Fruit fly (Drosophila melanogaster) whole organism, embryonic: Measurements from ENCODE around the gene chic.

Source experiments
- CG11560 ChIP-seq: fragments of 200-800 bp; sonication (Bioruptor generic); IDR thresholded peaks from 3 replicates; pipeline ENCODE4 v1.3.6; 2022; ENCODE audit warnings: missing biosample characterization, missing genetic modification characterization
- CG12391 ChIP-seq: fragments of 200-800 bp; sonication (Bioruptor generic); optimal IDR thresholded peaks from 3 replicates; lab custom pipeline; 2018; ENCODE audit warnings: missing biosample characterization, mild to moderate bottlenecking, missing genetic modification characterization, moderate library complexity
- CG12769 ChIP-seq: fragments of 200-800 bp; sonication (Bioruptor generic); optimal IDR thresholded peaks from 2 replicates; lab custom pipeline; 2019; ENCODE audit warnings: missing biosample characterization, mild to moderate bottlenecking, missing genetic modification characterization, moderate library complexity
- CG15269 ChIP-seq: fragments of 200-800 bp; sonication (Bioruptor generic); optimal IDR thresholded peaks from 2 replicates; lab custom pipeline; 2018; ENCODE audit warnings: missing biosample characterization, mild to moderate bottlenecking, missing genetic modification characterization, moderate library complexity
- CG15601 ChIP-seq: fragments of 200-800 bp; sonication (Bioruptor generic); optimal IDR thresholded peaks from 3 replicates; lab custom pipeline; 2019; ENCODE audit warnings: missing biosample characterization, mild to moderate bottlenecking, missing genetic modification characterization, moderate library complexity
- CG15696 ChIP-seq: fragments of 200-800 bp; sonication (Bioruptor generic); optimal IDR thresholded peaks from 2 replicates; lab custom pipeline; 2019; ENCODE audit warnings: missing biosample characterization, mild to moderate bottlenecking, missing genetic modification characterization, moderate library complexity
- CG1832 ChIP-seq: fragments of 200-800 bp; sonication (Bioruptor generic); optimal IDR thresholded peaks from 2 replicates; lab custom pipeline; 2017; ENCODE audit warnings: missing biosample characterization, mild to moderate bottlenecking, missing genetic modification characterization, inconsistent platforms
- CG2129 ChIP-seq: fragments of 200-800 bp; sonication (Bioruptor generic); IDR thresholded peaks from 2 replicates; pipeline ENCODE4 v1.3.6; 2022; ENCODE audit warnings: missing biosample characterization, missing genetic modification characterization; ENCODE audit not compliant: partially characterized antibody
- CG2199 ChIP-seq: fragments of 200-800 bp; sonication (Bioruptor generic); IDR thresholded peaks from 3 replicates; pipeline ENCODE4 v1.3.6; 2022; ENCODE audit warnings: missing biosample characterization, missing genetic modification characterization
- CG34376 ChIP-seq: fragments of 200-800 bp; sonication (Bioruptor generic); optimal IDR thresholded peaks from 2 replicates; lab custom pipeline; 2018; ENCODE audit warnings: missing biosample characterization, mild to moderate bottlenecking, missing genetic modification characterization
- CG3726 ChIP-seq: fragments of 200-800 bp; sonication (Bioruptor generic); IDR thresholded peaks from 3 replicates; pipeline ENCODE4, ENCODE4 v1.3.6; 2022; ENCODE audit warnings: missing biosample characterization, missing genetic modification characterization
- CG6791 ChIP-seq: fragments of 200-800 bp; sonication (Bioruptor generic); IDR thresholded peaks from 3 replicates; pipeline ENCODE4 v1.3.6; 2022; ENCODE audit warnings: missing biosample characterization, missing genetic modification characterization; ENCODE audit not compliant: partially characterized antibody
- CG8290 ChIP-seq, 3 experiments: fragments of 200-800 bp; sonication (Bioruptor generic); optimal IDR thresholded peaks; 2 replicates each; lab custom pipeline; 2016 to 2019; ENCODE audit warnings: missing biosample characterization in 3 of 3, missing genetic modification characterization in 3 of 3, mild to moderate bottlenecking in 2 of 3, moderate library complexity in 1 of 3
- Dbx ChIP-seq: fragments of 200-800 bp; sonication (Bioruptor generic); IDR thresholded peaks from 3 replicates; pipeline ENCODE4 v1.3.6; 2022; ENCODE audit warnings: missing biosample characterization, missing genetic modification characterization
- ERR ChIP-seq: fragments of 200-800 bp; sonication (Bioruptor generic); optimal IDR thresholded peaks from 2 replicates; lab custom pipeline; 2016; ENCODE audit warnings: missing biosample characterization, missing genetic modification characterization
- Eip74EF ChIP-seq, 2 experiments: fragments of 200-800 bp in 1 of 2; fragments of >200 bp in 1 of 2; sonication (Bioruptor generic) in 1 of 2; optimal IDR thresholded peaks; 2 replicates each; lab custom pipeline; 2017 to 2019; ENCODE audit warnings: missing biosample characterization in 2 of 2, missing genetic modification characterization in 2 of 2, mild to moderate bottlenecking in 1 of 2, moderate library complexity in 1 of 2
- Ets65A ChIP-seq: fragments of 200-800 bp; sonication (Bioruptor generic); peaks from one replicate; lab custom pipeline; 2016; ENCODE audit warnings: missing biosample characterization, missing genetic modification characterization
- GATAe ChIP-seq: fragments of 200-800 bp; sonication (Bioruptor generic); conservative IDR thresholded peaks from 2 replicates; pipeline ENCODE4 v1.3.6; 2022; ENCODE audit warnings: missing biosample characterization, missing genetic modification characterization
- Gsc ChIP-seq: fragments of 200-800 bp; sonication (Bioruptor generic); IDR thresholded peaks from 2 replicates; pipeline ENCODE4 v1.3.6; 2022; ENCODE audit warnings: missing biosample characterization, missing genetic modification characterization
- Gug ChIP-seq: fragments of 200-800 bp; sonication (Bioruptor generic); IDR thresholded peaks from 4 replicates; pipeline ENCODE4 v1.3.6; 2022; ENCODE audit warnings: missing biosample characterization, missing genetic modification characterization
- Lhr ChIP-seq: fragments of 200-800 bp; sonication (Bioruptor generic); optimal IDR thresholded peaks from 3 replicates; lab custom pipeline; 2017; ENCODE audit warnings: mild to moderate bottlenecking, missing biosample characterization, missing genetic modification reagents, missing genetic modification characterization
- Med ChIP-seq: fragments of 200-800 bp; sonication (Bioruptor generic); peaks from one replicate; lab custom pipeline; 2016; ENCODE audit warnings: missing biosample characterization, missing genetic modification characterization, mild to moderate bottlenecking, inconsistent platforms, moderate library complexity
- NC2α ChIP-seq: fragments of 200-800 bp; sonication (Bioruptor generic); optimal IDR thresholded peaks from 2 replicates; lab custom pipeline; 2016; ENCODE audit warnings: missing biosample characterization, missing genetic modification characterization
- Pdp1 ChIP-seq, 2 experiments: fragments of 200-800 bp; sonication (Bioruptor generic); optimal IDR thresholded peaks; 3 replicates each; lab custom pipeline; 2016; ENCODE audit warnings: missing biosample characterization in 2 of 2, missing genetic modification characterization in 2 of 2, mild to moderate bottlenecking in 1 of 2, moderate library complexity in 1 of 2
- amos ChIP-seq: fragments of 200-800 bp; sonication (Bioruptor generic); IDR thresholded peaks from 2 replicates; pipeline ENCODE4 v1.3.6; 2022; ENCODE audit warnings: missing biosample characterization, missing genetic modification characterization; ENCODE audit not compliant: partially characterized antibody
- caup ChIP-seq: fragments of 200-800 bp; sonication (Bioruptor generic); optimal IDR thresholded peaks from 3 replicates; lab custom pipeline; 2017; ENCODE audit warnings: missing biosample characterization, mild to moderate bottlenecking, missing genetic modification characterization, moderate library complexity; ENCODE audit not compliant: severe bottlenecking
- chinmo ChIP-seq: fragments of 200-800 bp; sonication (Bioruptor generic); IDR thresholded peaks from 4 replicates; pipeline ENCODE4 v1.3.6; 2022; ENCODE audit warnings: missing biosample characterization, missing genetic modification characterization; ENCODE audit not compliant: partially characterized antibody
- cwo ChIP-seq: fragments of 200-800 bp; sonication (Bioruptor generic); optimal IDR thresholded peaks from 3 replicates; lab custom pipeline; 2017; ENCODE audit warnings: missing biosample characterization, missing genetic modification characterization, mild to moderate bottlenecking, moderate library complexity, missing genetic modification reagents
- dpn ChIP-seq, 2 experiments: fragments of 200-800 bp; sonication (Bioruptor generic); optimal IDR thresholded peaks; 3 replicates each; lab custom pipeline; 2016; ENCODE audit warnings: missing biosample characterization in 2 of 2, missing genetic modification characterization in 2 of 2
- dysf ChIP-seq: fragments of 200-800 bp; sonication (Bioruptor generic); IDR thresholded peaks from 3 replicates; pipeline ENCODE4 v1.3.6; 2022; ENCODE audit warnings: missing biosample characterization, missing genetic modification characterization
- emc ChIP-seq: fragments of 200-800 bp; sonication (Bioruptor generic); optimal IDR thresholded peaks from 2 replicates; lab custom pipeline; 2016; ENCODE audit warnings: missing biosample characterization, missing genetic modification characterization
- exex ChIP-seq: fragments of 200-800 bp; sonication (Bioruptor generic); optimal IDR thresholded peaks from 4 replicates; lab custom pipeline; 2018; ENCODE audit warnings: missing biosample characterization, mild to moderate bottlenecking, missing genetic modification characterization, moderate library complexity
- fru ChIP-seq: fragments of >200 bp; optimal IDR thresholded peaks from 2 replicates; lab custom pipeline; 2017
- ftz-f1 ChIP-seq: fragments of 200-800 bp; sonication (Bioruptor generic); optimal IDR thresholded peaks from 2 replicates; lab custom pipeline; 2016; ENCODE audit warnings: missing biosample characterization, missing genetic modification characterization
- gce ChIP-seq: fragments of 200-800 bp; sonication (Bioruptor generic); IDR thresholded peaks from 3 replicates; pipeline ENCODE4 v1.3.6; 2022; ENCODE audit warnings: missing biosample characterization, missing genetic modification characterization
- gem ChIP-seq: fragments of 200-800 bp; sonication (Bioruptor generic); optimal IDR thresholded peaks from 2 replicates; lab custom pipeline; 2019; ENCODE audit warnings: missing biosample characterization, mild to moderate bottlenecking, missing genetic modification characterization, moderate library complexity
- grn ChIP-seq: fragments of 200-800 bp; sonication (Bioruptor generic); optimal IDR thresholded peaks from 3 replicates; lab custom pipeline; 2017; ENCODE audit warnings: missing biosample characterization, missing genetic modification characterization
- ken ChIP-seq: fragments of 200-800 bp; sonication (Bioruptor generic); IDR thresholded peaks from 3 replicates; pipeline ENCODE4 v1.3.6; 2022; ENCODE audit warnings: missing biosample characterization, missing genetic modification characterization
- lmd ChIP-seq: fragments of 200-800 bp; sonication (Bioruptor generic); IDR thresholded peaks from 2 replicates; pipeline ENCODE4 v1.3.6; 2022; ENCODE audit warnings: missing biosample characterization, missing genetic modification characterization
- mirr ChIP-seq: fragments of 200-800 bp; sonication (Bioruptor generic); optimal IDR thresholded peaks from 3 replicates; lab custom pipeline; 2018; ENCODE audit warnings: missing biosample characterization, mild to moderate bottlenecking, missing genetic modification characterization
- pnt ChIP-seq: fragments of 200-800 bp; sonication (Bioruptor generic); optimal IDR thresholded peaks from 3 replicates; lab custom pipeline; 2016; ENCODE audit warnings: missing biosample characterization, missing genetic modification characterization
- salm ChIP-seq: fragments of 200-800 bp; sonication (Bioruptor generic); optimal IDR thresholded peaks from 2 replicates; lab custom pipeline; 2018; ENCODE audit warnings: missing biosample characterization, mild to moderate bottlenecking, missing genetic modification characterization
- sens ChIP-seq: fragments of 200-800 bp; sonication (Bioruptor generic); peaks from one replicate; lab custom pipeline; 2016; ENCODE audit warnings: missing biosample characterization, missing genetic modification characterization
- sug ChIP-seq: fragments of 200-800 bp; optimal IDR thresholded peaks from 2 replicates; lab custom pipeline; 2019; ENCODE audit warnings: missing biosample characterization, mild to moderate bottlenecking, missing genetic modification characterization, moderate library complexity
- tap ChIP-seq: fragments of 200-800 bp; optimal IDR thresholded peaks from 3 replicates; lab custom pipeline; 2019; ENCODE audit warnings: missing biosample characterization, mild to moderate bottlenecking, missing genetic modification characterization, moderate library complexity
- tgo ChIP-seq: fragments of 200-800 bp; sonication (Bioruptor generic); IDR thresholded peaks from 3 replicates; pipeline ENCODE4 v1.3.6; 2022; ENCODE audit warnings: missing biosample characterization, missing genetic modification characterization
- trh ChIP-seq: fragments of 200-800 bp; sonication (Bioruptor generic); optimal IDR thresholded peaks from 2 replicates; lab custom pipeline; 2016; ENCODE audit warnings: missing biosample characterization, missing genetic modification characterization

Gene chic

dm6 chr2L:5945651-5946547 is 34.9 kb downstream of the chic start:
- 0 out of 3 replicates have a peak, but pooled peaks have one; percentile 4 for TF ChIP-seq ken (GFP tag; lab: Robert Waterston, UW)
- TF ChIP-seq pnt = no peak
- TF ChIP-seq GATAe (GFP tag; lab: Robert Waterston, UW) = no peak
- TF ChIP-seq CG11560 (tag; lab: Robert Waterston, UW) = 0 out of 3 replicates have a peak, but pooled peaks have one; percentile 60
- TF ChIP-seq Gsc (GFP tag; lab: Robert Waterston, UW) = no peak
- peak; percentile 84 for TF ChIP-seq Med (GFP tag; lab: Kevin White, UChicago)
- no peak for TF ChIP-seq salm (tag; lab: Kevin White, UChicago)
- peak; percentile 20 for TF ChIP-seq emc (GFP tag; lab: Kevin White, UChicago)
- peak; percentile 39 for TF ChIP-seq CG1832 (GFP tag; lab: Kevin White, UChicago)
- 0 out of 3 replicates have a peak, but pooled peaks have one; percentile 18 for TF ChIP-seq tgo
- peak; percentile 46 for TF ChIP-seq CG34376
- TF ChIP-seq lmd (GFP tag; lab: Robert Waterston, UW) = no peak
- TF ChIP-seq Lhr (GFP tag; lab: Kevin White, UChicago) = no peak
- no peak for TF ChIP-seq NC2α (GFP tag; lab: Kevin White, UChicago)
- peak; percentile 81 for TF ChIP-seq ftz-f1 (GFP tag; lab: Kevin White, UChicago)
- 0 out of 3 replicates have a peak, but pooled peaks have one; percentile 54 for TF ChIP-seq dysf (GFP tag; lab: Robert Waterston, UW)
- TF ChIP-seq Eip74EF (GFP tag; optimal IDR thresholded peaks at IDR 0.05; lab: Kevin White, UChicago) = peak; percentile 61 to 85
- TF ChIP-seq ERR = peak; percentile 94
- TF ChIP-seq mirr (GFP tag; lab: Kevin White, UChicago) = peak; percentile 44
- TF ChIP-seq tap = no peak
- TF ChIP-seq CG6791 = 0 out of 3 replicates have a peak, but pooled peaks have one; percentile 10
- TF ChIP-seq gem (tag; lab: Kevin White, UChicago) = no peak
- no peak for TF ChIP-seq CG3726 (GFP tag; lab: Robert Waterston, UW)
- TF ChIP-seq caup (GFP tag; lab: Kevin White, UChicago) = no peak
- no peak for TF ChIP-seq CG15601 (tag; lab: Kevin White, UChicago)
- peak; percentile 81 for TF ChIP-seq CG12769 (tag; lab: Kevin White, UChicago)
- TF ChIP-seq CG2129 (GFP tag; lab: Robert Waterston, UW) = no peak
- 0 out of 3 replicates have a peak, but pooled peaks have one; percentile 34 for TF ChIP-seq CG2199 (GFP tag; lab: Robert Waterston, UW)
- peak; percentile 84 for TF ChIP-seq exex (tag; lab: Kevin White, UChicago)
- TF ChIP-seq sens (GFP tag; lab: Kevin White, UChicago) = peak; percentile 8
- peak; percentile 88 for TF ChIP-seq grn (GFP tag; lab: Kevin White, UChicago)
- no peak for TF ChIP-seq gce (GFP tag; lab: Robert Waterston, UW)
- TF ChIP-seq cwo (GFP tag; lab: Kevin White, UChicago) = peak; percentile 95
- peak; percentile 62; the same call in 2 of the 3 replicates for TF ChIP-seq Dbx (GFP tag; lab: Robert Waterston, UW)
- TF ChIP-seq CG12391 (tag; lab: Kevin White, UChicago) = no peak
- no peak for TF ChIP-seq dpn (GFP tag; optimal IDR thresholded peaks at IDR 0.05; lab: Kevin White, UChicago)
- no peak for TF ChIP-seq CG15269 (tag; lab: Kevin White, UChicago)
- TF ChIP-seq fru (lab: Kevin White, UChicago) = no peak
- no peak for TF ChIP-seq Gug (GFP tag; lab: Robert Waterston, UW)
- no peak for TF ChIP-seq CG15696
- TF ChIP-seq chinmo = peak; percentile 75; the same call in 3 of the 4 replicates
- TF ChIP-seq Ets65A (GFP tag; lab: Kevin White, UChicago) = peak; percentile 45
- TF ChIP-seq sug (tag; lab: Kevin White, UChicago) = peak; percentile 73
- no peak for TF ChIP-seq CG8290 (GFP tag; optimal IDR thresholded peaks at IDR 0.05; lab: Kevin White, UChicago)
- TF ChIP-seq CG8290 (tag; optimal IDR thresholded peaks at IDR 0.05; lab: Kevin White, UChicago) = peak in 1 of 2 experiments; percentile 54
- TF ChIP-seq amos (GFP tag; lab: Robert Waterston, UW) = no peak
- no peak for TF ChIP-seq trh (GFP tag; lab: Kevin White, UChicago)
- TF ChIP-seq Pdp1 (GFP tag; optimal IDR thresholded peaks at IDR 0.05; lab: Kevin White, UChicago) = peak in 1 of 2 experiments; percentile 8
